Worm (Caenorhabditis elegans) whole organism, young adult: ENCODE results near the gene C52E4.7.
A peak's percentile ranks its signal among the peaks of the same experiment; 100 is the strongest.

ENCODE experiments used
- B0019.2 ChIP-seq: fragments of 200-800 bp; sonication (Bioruptor generic); conservative IDR thresholded peaks from 2 replicates; pipeline ENCODE4 v1.3.6; 2022; ENCODE audit warnings: missing genetic modification reagents, missing genetic modification characterization, missing compliant biosample characterization
- B0336.3 ChIP-seq: fragments of 200-800 bp; sonication (Bioruptor generic); IDR thresholded peaks from 2 replicates; pipeline ENCODE4 v1.3.6; 2022; ENCODE audit warnings: missing genetic modification characterization, missing compliant biosample characterization
- F23B12.7 ChIP-seq: sonication (generic microtip); optimal IDR thresholded peaks from 2 replicates; lab custom pipeline; 2017; ENCODE audit warnings: missing genetic modification characterization, mild to moderate bottlenecking, missing compliant biosample characterization, antibody characterized with exemption, moderate library complexity; ENCODE audit not compliant: insufficient read depth
- F39B2.1 ChIP-seq: fragments of 200-800 bp; sonication (Bioruptor generic); IDR thresholded peaks from 2 replicates; pipeline ENCODE4 v1.3.6; 2022; ENCODE audit warnings: missing genetic modification reagents, missing genetic modification characterization, missing compliant biosample characterization
- F55B11.4 ChIP-seq: sonication (generic microtip); optimal IDR thresholded peaks from 2 replicates; lab custom pipeline; 2016; ENCODE audit warnings: missing compliant biosample characterization, missing genetic modification characterization, borderline replicate concordance; ENCODE audit not compliant: insufficient read depth
- T07F8.4 ChIP-seq: sonication (generic microtip); optimal IDR thresholded peaks from 2 replicates; lab custom pipeline; 2016; ENCODE audit warnings: mild to moderate bottlenecking, missing genetic modification characterization, moderate library complexity, missing compliant biosample characterization
- T26A5.8 ChIP-seq: sonication (generic microtip); optimal IDR thresholded peaks from 2 replicates; lab custom pipeline; 2016; ENCODE audit warnings: missing genetic modification characterization, missing compliant biosample characterization
- Y53F4B.3 ChIP-seq: fragments of 200-800 bp; sonication (Bioruptor generic); IDR thresholded peaks from 2 replicates; pipeline ENCODE4 v1.3.6; 2022; ENCODE audit warnings: missing genetic modification reagents, missing genetic modification characterization, missing compliant biosample characterization
- Y53G8AR.9 ChIP-seq: fragments of 200-800 bp; sonication (Bioruptor generic); conservative IDR thresholded peaks from 2 replicates; pipeline ENCODE4 v1.3.6; 2022; ENCODE audit warnings: missing genetic modification reagents, missing genetic modification characterization, missing compliant biosample characterization
- Y67H2A.10 ChIP-seq: fragments of 200-800 bp; sonication (Bioruptor generic); conservative IDR thresholded peaks from 2 replicates; pipeline ENCODE4 v1.3.6; 2022; ENCODE audit warnings: missing genetic modification reagents, missing genetic modification characterization, missing compliant biosample characterization
- ZK185.1 ChIP-seq: sonication (generic microtip); optimal IDR thresholded peaks from 2 replicates; lab custom pipeline; 2016; ENCODE audit warnings: mild to moderate bottlenecking, missing genetic modification characterization, missing compliant biosample characterization; ENCODE audit not compliant: poor library complexity, severe bottlenecking
- attf-5 ChIP-seq: fragments of 200-800 bp; sonication (Bioruptor generic); optimal IDR thresholded peaks from 2 replicates; lab custom pipeline; 2018; ENCODE audit warnings: mild to moderate bottlenecking, missing genetic modification characterization, missing compliant biosample characterization
- bed-2 ChIP-seq: fragments of 200-800 bp; sonication (Bioruptor generic); IDR thresholded peaks from 2 replicates; pipeline ENCODE4 v1.3.6; 2022; ENCODE audit warnings: missing genetic modification reagents, missing genetic modification characterization, missing compliant biosample characterization
- cebp-1 ChIP-seq, 2 experiments: fragments of 200-800 bp in 1 of 2; sonication (Bioruptor generic) in 1 of 2; sonication (generic microtip) in 1 of 2; IDR thresholded peaks in 1 of 2; optimal IDR thresholded peaks in 1 of 2; 2 replicates each; pipeline versions ENCODE4 v1.3.6 to Lab custom; 2017 to 2022; ENCODE audit warnings: missing compliant biosample characterization in 2 of 2, missing genetic modification characterization in 2 of 2, mild to moderate bottlenecking in 1 of 2, missing genetic modification reagents in 1 of 2, moderate library complexity in 1 of 2
- cebp-2 ChIP-seq: fragments of 200-800 bp; sonication (Bioruptor generic); IDR thresholded peaks from 2 replicates; pipeline ENCODE4 v1.3.6; 2022; ENCODE audit warnings: missing genetic modification characterization, missing compliant biosample characterization
- chd-7 ChIP-seq: sonication (generic microtip); optimal IDR thresholded peaks from 2 replicates; lab custom pipeline; 2016; ENCODE audit warnings: mild to moderate bottlenecking, missing genetic modification characterization, moderate library complexity, missing compliant biosample characterization
- dox-1 ChIP-seq: fragments of 200-800 bp; sonication (Bioruptor generic); IDR thresholded peaks from 2 replicates; pipeline ENCODE4 v1.3.6; 2022; ENCODE audit warnings: missing genetic modification reagents, missing genetic modification characterization, missing compliant biosample characterization
- dpff-1 ChIP-seq: sonication (generic microtip); optimal IDR thresholded peaks from 2 replicates; lab custom pipeline; 2017; ENCODE audit warnings: mild to moderate bottlenecking, missing genetic modification characterization, missing compliant biosample characterization
- egl-44 ChIP-seq: fragments of 200-800 bp; sonication (Bioruptor generic); IDR thresholded peaks from 2 replicates; pipeline ENCODE4 v1.3.6; 2022; ENCODE audit warnings: missing genetic modification reagents, missing genetic modification characterization, missing compliant biosample characterization
- ekl-4 ChIP-seq: fragments of 200-800 bp; sonication (Bioruptor generic); IDR thresholded peaks from 2 replicates; pipeline ENCODE4 v1.3.6; 2022; ENCODE audit warnings: missing genetic modification reagents, missing genetic modification characterization, missing compliant biosample characterization
- ets-4 ChIP-seq: fragments of 200-800 bp; sonication (Bioruptor generic); optimal IDR thresholded peaks from 2 replicates; lab custom pipeline; 2018; ENCODE audit warnings: mild to moderate bottlenecking, missing genetic modification characterization, missing compliant biosample characterization
- hmg-1.2 ChIP-seq: fragments of 200-800 bp; sonication (Bioruptor generic); IDR thresholded peaks from 2 replicates; pipeline ENCODE4 v1.3.6; 2022; ENCODE audit warnings: missing genetic modification reagents, missing genetic modification characterization, missing compliant biosample characterization
- hmg-20 ChIP-seq: fragments of 200-800 bp; sonication (Bioruptor generic); IDR thresholded peaks from 2 replicates; pipeline ENCODE4 v1.3.6; 2022; ENCODE audit warnings: missing genetic modification reagents, missing genetic modification characterization, missing compliant biosample characterization
- hsf-1 ChIP-seq: fragments of 200-800 bp; sonication (Bioruptor generic); IDR thresholded peaks from 2 replicates; pipeline ENCODE4 v1.3.6; 2022; ENCODE audit warnings: missing genetic modification reagents, missing genetic modification characterization, missing compliant biosample characterization
- let-526 ChIP-seq: fragments of 200-800 bp; sonication (Bioruptor generic); IDR thresholded peaks from 2 replicates; pipeline ENCODE4 v1.3.6; 2022; ENCODE audit warnings: missing genetic modification reagents, missing genetic modification characterization, missing compliant biosample characterization
- lin-26 ChIP-seq: fragments of 200-800 bp; sonication (Bioruptor generic); IDR thresholded peaks from 2 replicates; pipeline ENCODE4 v1.3.6; 2022; ENCODE audit warnings: missing genetic modification reagents, missing genetic modification characterization, missing compliant biosample characterization
- lin-40 ChIP-seq: sonication (generic microtip); optimal IDR thresholded peaks from 2 replicates; lab custom pipeline; 2016; ENCODE audit warnings: missing genetic modification characterization, mild to moderate bottlenecking, missing compliant biosample characterization, missing genotype, missing genetic modification reagents
- lin-54 ChIP-seq: fragments of 200-800 bp; sonication (Bioruptor generic); optimal IDR thresholded peaks from 2 replicates; lab custom pipeline; 2018; ENCODE audit warnings: mild to moderate bottlenecking, missing genetic modification characterization, missing compliant biosample characterization
- madf-3 ChIP-seq: fragments of 200-800 bp; sonication (Bioruptor generic); IDR thresholded peaks from 2 replicates; pipeline ENCODE4 v1.3.6; 2022; ENCODE audit warnings: missing genetic modification reagents, missing genetic modification characterization, missing compliant biosample characterization
- mcd-1 ChIP-seq: fragments of 200-800 bp; sonication (Bioruptor generic); IDR thresholded peaks from 2 replicates; pipeline ENCODE4 v1.3.6; 2022; ENCODE audit warnings: missing genetic modification reagents, missing genetic modification characterization, missing compliant biosample characterization
- mxl-1 ChIP-seq: sonication (generic microtip); optimal IDR thresholded peaks from 2 replicates; lab custom pipeline; 2016; ENCODE audit warnings: missing genetic modification characterization, missing compliant biosample characterization
- nfya-1 ChIP-seq: sonication (generic microtip); optimal IDR thresholded peaks from 2 replicates; lab custom pipeline; 2017; ENCODE audit warnings: antibody characterized with exemption, missing compliant biosample characterization, missing genetic modification characterization, borderline replicate concordance; ENCODE audit not compliant: insufficient read depth
- rpc-1 ChIP-seq, 2 experiments: fragments of 150-350 bp in 1 of 2; sonication (generic microtip) in 1 of 2; optimal IDR thresholded peaks; 2 replicates each; lab custom pipeline; 2014 to 2018; ENCODE audit warnings: missing biosample characterization in 1 of 2, missing genetic modification characterization in 1 of 2, missing genetic modification reagents in 1 of 2, missing genotype in 1 of 2
- snpc-1.3 ChIP-seq: sonication (generic microtip); optimal IDR thresholded peaks from 2 replicates; lab custom pipeline; 2017; ENCODE audit warnings: missing genetic modification characterization, mild to moderate bottlenecking, missing compliant biosample characterization, antibody characterized with exemption, moderate library complexity, missing genotype, missing genetic modification reagents; ENCODE audit not compliant: insufficient read depth
- somi-1 ChIP-seq: fragments of 200-800 bp; sonication (Bioruptor generic); optimal IDR thresholded peaks from 2 replicates; lab custom pipeline; 2018; ENCODE audit warnings: mild to moderate bottlenecking, missing genetic modification characterization, missing compliant biosample characterization
- tbp1 ChIP-seq: fragments of 200-800 bp; sonication (Bioruptor generic); optimal IDR thresholded peaks from 2 replicates; lab custom pipeline; 2018; ENCODE audit warnings: mild to moderate bottlenecking, missing genetic modification characterization, missing compliant biosample characterization
- tlf-1 ChIP-seq: fragments of 200-800 bp; sonication (Bioruptor generic); optimal IDR thresholded peaks from 2 replicates; lab custom pipeline; 2018; ENCODE audit warnings: mild to moderate bottlenecking, missing genetic modification characterization, missing compliant biosample characterization
- unc-130 ChIP-seq: sonication (generic microtip); optimal IDR thresholded peaks from 2 replicates; lab custom pipeline; 2016; ENCODE audit warnings: missing genetic modification reagents, missing genetic modification characterization, missing compliant biosample characterization
- xnd-1 ChIP-seq: sonication (generic microtip); optimal IDR thresholded peaks from 2 replicates; lab custom pipeline; 2016; ENCODE audit warnings: missing genotype, missing genetic modification reagents, missing genetic modification characterization, missing compliant biosample characterization
- zfh-2 ChIP-seq: fragments of 200-800 bp; sonication (Bioruptor generic); conservative IDR thresholded peaks from 2 replicates; pipeline ENCODE4 v1.3.6; 2022; ENCODE audit warnings: missing genetic modification reagents, missing genetic modification characterization, missing compliant biosample characterization
- ztf-22 ChIP-seq: fragments of 200-800 bp; sonication (Bioruptor generic); optimal IDR thresholded peaks from 2 replicates; lab custom pipeline; 2018; ENCODE audit warnings: mild to moderate bottlenecking, missing genetic modification characterization, moderate library complexity, missing compliant biosample characterization
- ztf-25 ChIP-seq: fragments of 200-800 bp; sonication (Bioruptor generic); IDR thresholded peaks from 2 replicates; pipeline ENCODE4 v1.3.6; 2022; ENCODE audit warnings: missing genetic modification reagents, missing genetic modification characterization, missing compliant biosample characterization
- ztf-3 ChIP-seq: fragments of 200-800 bp; sonication (Bioruptor generic); optimal IDR thresholded peaks from 2 replicates; lab custom pipeline; 2018; ENCODE audit warnings: mild to moderate bottlenecking, missing genetic modification characterization, missing compliant biosample characterization
- ztf-6 ChIP-seq: fragments of 200-800 bp; sonication (Bioruptor generic); IDR thresholded peaks from 2 replicates; pipeline ENCODE4 v1.3.6; 2022; ENCODE audit warnings: missing genetic modification reagents, missing genetic modification characterization, missing compliant biosample characterization

The C52E4.7 gene

DNA sequence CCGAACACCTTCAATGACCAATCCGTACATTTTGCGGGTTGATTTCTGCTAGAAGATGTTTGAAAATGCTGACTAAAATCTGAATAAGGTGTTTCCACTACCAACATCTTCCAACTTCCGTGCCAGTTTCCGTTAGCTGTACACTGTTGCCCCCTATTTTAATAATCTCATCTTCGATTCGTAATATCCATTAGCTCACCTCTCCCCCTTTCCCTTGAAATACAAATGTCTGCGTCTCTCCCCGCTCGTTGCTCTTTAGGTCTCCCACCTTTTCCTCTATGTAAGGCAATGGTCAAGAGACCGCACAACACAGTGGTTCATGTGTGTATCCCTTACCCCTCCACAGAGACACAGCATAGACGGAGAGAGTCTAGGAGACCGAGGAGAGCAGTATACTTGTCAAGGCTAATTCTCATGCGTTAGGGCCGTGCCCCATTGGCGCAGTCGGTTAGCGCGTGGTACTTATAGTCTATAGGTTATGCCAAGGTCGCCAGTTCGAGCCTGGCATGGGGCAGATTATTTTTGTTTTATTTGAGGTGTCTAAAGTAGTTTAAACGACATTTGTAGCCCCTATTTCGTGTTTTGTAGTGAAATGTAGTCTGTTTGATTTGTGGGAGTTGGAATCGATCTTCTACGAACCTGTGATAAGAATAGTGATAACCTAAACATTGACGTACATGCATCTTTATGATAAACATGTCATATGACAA, 7.8 kb downstream of the C52E4.7 start, which contains the start of gene gcy-33 (continued):
- TF ChIP-seq cebp-2 (GFP tag; lab: Robert Waterston, UW) (peak; percentile 85; the same call in 1 of the 2 replicates), madf-3 (GFP tag; lab: Robert Waterston, UW) (peak; percentile 91), Y67H2A.10 (GFP tag; lab: Robert Waterston, UW) (peak; percentile 28; the same call in 1 of the 2 replicates), hmg-1.2 (GFP tag; lab: Robert Waterston, UW) (peak; percentile 83), nfya-1 (no peak), chd-7 (tag; lab: Kevin White, UChicago) (peak; percentile 93), T26A5.8 (tag; lab: Kevin White, UChicago) (peak; percentile 83), dpff-1 (peak; percentile 75), mxl-1 (peak; percentile 73), let-526 (GFP tag; lab: Robert Waterston, UW) (peak; percentile 77), xnd-1 (tag; lab: Kevin White, UChicago) (no peak), F23B12.7 (tag; lab: Kevin White, UChicago) (no peak), T07F8.4 (tag; lab: Kevin White, UChicago) (peak; percentile 76), bed-2 (0 out of 2 replicates have a peak, but pooled peaks have one; percentile 73), mcd-1 (GFP tag; lab: Robert Waterston, UW) (peak; percentile 80), ztf-3 (no peak), ZK185.1 (peak; percentile 85), somi-1 (GFP tag; lab: Kevin White, UChicago) (peak; percentile 36), rpc-1 (optimal IDR thresholded peaks at IDR 0.05; lab: Kevin White, UChicago) (peak; percentile 87), rpc-1 (tag; optimal IDR thresholded peaks at IDR 0.05; lab: Kevin White, UChicago) (peak; percentile 88), zfh-2 (no peak), hsf-1 (GFP tag; lab: Robert Waterston, UW) (peak; percentile 68), snpc-1.3 (tag; lab: Kevin White, UChicago) (peak; percentile 87), ztf-25 (GFP tag; lab: Robert Waterston, UW) (peak; percentile 77), F39B2.1 (GFP tag; lab: Robert Waterston, UW) (0 out of 2 replicates have a peak, but pooled peaks have one; percentile 7), F55B11.4 (no peak), ztf-6 (GFP tag; lab: Robert Waterston, UW) (peak; percentile 63; the same call in 1 of the 2 replicates), ekl-4 (GFP tag; lab: Robert Waterston, UW) (peak; percentile 91), B0019.2 (GFP tag; lab: Robert Waterston, UW) (no peak), hmg-20 (peak; percentile 46; the same call in 1 of the 2 replicates), lin-26 (peak; percentile 92), cebp-1 (GFP tag; IDR thresholded peaks at IDR 0.05; lab: Robert Waterston, UW) (no peak), cebp-1 (tag; optimal IDR thresholded peaks at IDR 0.05; lab: Kevin White, UChicago) (peak; percentile 84), attf-5 (GFP tag; lab: Kevin White, UChicago) (peak; percentile 64)

DNA sequence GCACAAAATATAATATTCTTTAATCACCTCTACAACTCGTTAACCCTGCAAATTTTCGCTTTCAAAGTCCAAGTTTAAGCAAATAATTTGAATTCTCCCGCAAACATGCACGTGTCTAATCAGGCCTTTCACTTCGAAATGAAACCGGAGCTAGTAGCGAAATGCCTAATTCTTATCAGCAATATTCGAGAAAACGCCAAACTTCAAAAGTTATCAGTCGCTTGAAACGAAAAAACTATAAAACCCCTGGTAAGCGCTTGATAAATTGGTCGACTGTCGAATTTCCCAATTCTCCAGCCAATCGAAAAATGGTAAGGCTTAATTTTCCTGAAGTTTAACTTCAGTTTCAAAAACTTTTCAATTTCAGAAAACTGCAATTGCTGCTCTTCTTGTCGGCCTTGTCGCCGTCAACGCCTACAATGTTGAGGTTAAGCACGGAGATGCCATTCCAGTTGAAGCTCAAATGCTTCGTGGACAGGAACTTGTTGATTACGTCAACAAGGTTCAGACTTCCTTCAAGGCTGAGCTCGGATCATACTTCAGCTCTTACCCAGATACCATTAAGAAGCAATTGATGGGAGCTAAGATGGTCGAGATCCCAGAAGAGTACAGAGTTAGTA, 8.9 kb downstream of the C52E4.7 start, which contains the start of gene cpr-9:
Gene cpr-9 (plus strand): TSS at position 188 of the 620 bp plus-strand sequence.
- TF ChIP-seq ztf-22 (GFP tag; lab: Kevin White, UChicago) (peak; percentile 8), hmg-1.2 (GFP tag; lab: Robert Waterston, UW) (0 out of 2 replicates have a peak, but pooled peaks have one; percentile 6), tlf-1 (GFP tag; lab: Kevin White, UChicago) (no peak), ZK185.1 (peak; percentile 13), lin-40 (tag; lab: Kevin White, UChicago) (peak; percentile 10), dox-1 (no peak), Y53F4B.3 (GFP tag; lab: Robert Waterston, UW) (no peak), Y53G8AR.9 (GFP tag; lab: Robert Waterston, UW) (0 out of 2 replicates have a peak, but pooled peaks have one; percentile 11), unc-130 (no peak), ets-4 (GFP tag; lab: Kevin White, UChicago) (peak; percentile 22), F55B11.4 (no peak), lin-54 (GFP tag; lab: Kevin White, UChicago) (peak; percentile 13), let-526 (GFP tag; lab: Robert Waterston, UW) (peak; percentile 54; the same call in 1 of the 2 replicates), B0336.3 (peak; percentile 10; the same call in 1 of the 2 replicates), egl-44 (GFP tag; lab: Robert Waterston, UW) (no peak), tbp1 (peak; percentile 1)
